Fruit fly (Drosophila melanogaster) whole organism, pupa: ENCODE data around the gene CG13599.
A peak's percentile ranks its signal among the peaks of the same experiment; 100 is the strongest.

ENCODE experiments used
- CG10348 ChIP-seq: fragments of 200-800 bp; sonication (Bioruptor generic); IDR thresholded peaks from 2 replicates; pipeline ENCODE4 v1.3.6; 2022; ENCODE audit warnings: missing biosample characterization, missing genetic modification characterization
- CG12605 ChIP-seq: fragments of 200-800 bp; sonication (Bioruptor generic); IDR thresholded peaks from 2 replicates; pipeline ENCODE4 v1.3.6; 2022; ENCODE audit warnings: missing biosample characterization, missing genetic modification characterization
- CG13204 ChIP-seq: fragments of 200-800 bp; sonication (Bioruptor generic); optimal IDR thresholded peaks from 2 replicates; lab custom pipeline; 2018; ENCODE audit warnings: missing biosample characterization, mild to moderate bottlenecking, missing genetic modification characterization, moderate library complexity
- CG14655 ChIP-seq: fragments of 200-800 bp; sonication (Bioruptor generic); optimal IDR thresholded peaks from 3 replicates; lab custom pipeline; 2017; ENCODE audit warnings: mild to moderate bottlenecking, missing biosample characterization, missing genetic modification reagents, missing genetic modification characterization
- CG15710 ChIP-seq: fragments of 200-800 bp; sonication (Bioruptor generic); optimal IDR thresholded peaks from 2 replicates; lab custom pipeline; 2018; ENCODE audit warnings: missing biosample characterization, mild to moderate bottlenecking, missing genetic modification characterization, moderate library complexity
- CG17806 ChIP-seq: fragments of 200-800 bp; sonication (Bioruptor generic); optimal IDR thresholded peaks from 2 replicates; lab custom pipeline; 2018; ENCODE audit warnings: missing biosample characterization, mild to moderate bottlenecking, missing genetic modification characterization, moderate library complexity
- CG32121 ChIP-seq: fragments of 200-800 bp; sonication (Bioruptor generic); IDR thresholded peaks from 2 replicates; pipeline ENCODE4 v1.3.6; 2022; ENCODE audit warnings: missing biosample characterization, missing genetic modification characterization
- CG34367 ChIP-seq: fragments of 200-800 bp; sonication (Bioruptor generic); optimal IDR thresholded peaks from 2 replicates; lab custom pipeline; 2018; ENCODE audit warnings: missing biosample characterization, mild to moderate bottlenecking, missing genetic modification characterization
- CG4496 ChIP-seq: fragments of 200-800 bp; sonication (Bioruptor generic); IDR thresholded peaks from 3 replicates; pipeline ENCODE4 v1.3.6; 2022; ENCODE audit warnings: missing biosample characterization, missing genetic modification characterization
- CG8159 ChIP-seq: fragments of 200-800 bp; sonication (Bioruptor generic); optimal IDR thresholded peaks from 3 replicates; lab custom pipeline; 2018; ENCODE audit warnings: missing biosample characterization, mild to moderate bottlenecking, missing genetic modification characterization, moderate library complexity
- CG8301 ChIP-seq: fragments of 200-800 bp; sonication (Bioruptor generic); optimal IDR thresholded peaks from 2 replicates; lab custom pipeline; 2018; ENCODE audit warnings: missing biosample characterization, mild to moderate bottlenecking, missing genetic modification characterization
- CG9948 ChIP-seq: fragments of 200-800 bp; sonication (Bioruptor generic); optimal IDR thresholded peaks from 2 replicates; lab custom pipeline; 2018; ENCODE audit warnings: missing biosample characterization, mild to moderate bottlenecking, missing genetic modification characterization, moderate library complexity
- D1 ChIP-seq: fragments of 200-800 bp; sonication (Bioruptor generic); optimal IDR thresholded peaks from 2 replicates; lab custom pipeline; 2018; ENCODE audit warnings: missing biosample characterization, mild to moderate bottlenecking, missing genetic modification characterization, moderate library complexity
- EcR ChIP-seq: fragments of 200-800 bp; sonication (Bioruptor generic); optimal IDR thresholded peaks from 3 replicates; lab custom pipeline; 2019; ENCODE audit warnings: missing biosample characterization, missing genetic modification characterization, mild to moderate bottlenecking, moderate library complexity, missing genetic modification reagents
- Ets98B ChIP-seq: fragments of 200-800 bp; sonication (Bioruptor generic); IDR thresholded peaks from 2 replicates; pipeline ENCODE4 v1.3.6; 2022; ENCODE audit warnings: missing biosample characterization, missing genetic modification characterization
- Pif1A ChIP-seq: fragments of 200-800 bp; sonication (Bioruptor generic); optimal IDR thresholded peaks from 3 replicates; lab custom pipeline; 2016; ENCODE audit warnings: missing biosample characterization, missing genetic modification characterization
- Pif1B ChIP-seq: fragments of 200-800 bp; sonication (Bioruptor generic); optimal IDR thresholded peaks from 3 replicates; lab custom pipeline; 2016; ENCODE audit warnings: missing biosample characterization, missing genetic modification characterization
- Snoo ChIP-seq: fragments of 200-800 bp; sonication (Bioruptor generic); optimal IDR thresholded peaks from 3 replicates; lab custom pipeline; 2017; ENCODE audit warnings: missing biosample characterization, mild to moderate bottlenecking, missing genetic modification characterization, inconsistent platforms
- fd96Ca ChIP-seq: fragments of 200-800 bp; sonication (Bioruptor generic); IDR thresholded peaks from 3 replicates; pipeline ENCODE4 v1.3.6; 2022; ENCODE audit warnings: missing biosample characterization, missing genetic modification characterization
- gl ChIP-seq: fragments of 200-800 bp; sonication (Bioruptor generic); optimal IDR thresholded peaks from 2 replicates; lab custom pipeline; 2018; ENCODE audit warnings: missing biosample characterization, mild to moderate bottlenecking, missing genetic modification characterization
- rn ChIP-seq: fragments of 200-800 bp; sonication (Bioruptor generic); IDR thresholded peaks from 2 replicates; pipeline ENCODE4 v1.3.6; 2022; ENCODE audit warnings: missing biosample characterization, missing genetic modification characterization

The CG13599 gene

dm6 chr3R:23911073-23911690, 20.3 kb upstream of the CG13599 start:
- TF ChIP-seq CG10348 (GFP tag; lab: Robert Waterston, UW): no peak
- TF ChIP-seq EcR (GFP tag; lab: Kevin White, UChicago): peak; percentile 77

dm6 chr3R:23912349-23912748, 19.1 kb upstream of the CG13599 start:
- TF ChIP-seq gl (tag; lab: Kevin White, UChicago) (no peak), EcR (GFP tag; lab: Kevin White, UChicago) (peak; percentile 36), CG13204 (peak; percentile 45), Pif1B (GFP tag; lab: Kevin White, UChicago) (no peak)
- TF ChIP-seq, all 21 proteins: peak for 2

- TF ChIP-seq Snoo (tag; lab: Kevin White, UChicago) (no peak), D1 (tag; lab: Kevin White, UChicago) (no peak), EcR (GFP tag; lab: Kevin White, UChicago) (no peak), CG15710 (no peak), CG8301 (no peak), Pif1B (GFP tag; lab: Kevin White, UChicago) (no peak), Pif1A (GFP tag; lab: Kevin White, UChicago) (no peak), CG13204 (no peak)
Measured at dm6 chr3R:23914415-23915041, 16.9 kb upstream of the CG13599 start.

dm6 chr3R:23915042-23915428, 16.4 kb upstream of the CG13599 start:
- TF ChIP-seq rn (GFP tag; lab: Robert Waterston, UW) (peak; percentile 49), CG9948 (tag; lab: Kevin White, UChicago) (peak; percentile 94), CG17806 (tag; lab: Kevin White, UChicago) (peak; percentile 96), Snoo (tag; lab: Kevin White, UChicago) (peak; percentile 95), CG8159 (peak; percentile 97), EcR (GFP tag; lab: Kevin White, UChicago) (peak; percentile 88), CG14655 (peak; percentile 78), CG8301 (peak; percentile 66), CG15710 (peak; percentile 98), gl (tag; lab: Kevin White, UChicago) (peak; percentile 91), CG10348 (GFP tag; lab: Robert Waterston, UW) (no peak), CG32121 (no peak), CG4496 (GFP tag; lab: Robert Waterston, UW) (peak; percentile 86), fd96Ca (GFP tag; lab: Robert Waterston, UW) (peak; percentile 34; the same call in 1 of the 3 replicates), CG13204 (peak; percentile 94), Pif1B (GFP tag; lab: Kevin White, UChicago) (peak; percentile 95), CG34367 (tag; lab: Kevin White, UChicago) (peak; percentile 96), CG12605 (GFP tag; lab: Robert Waterston, UW) (peak; percentile 73), Pif1A (GFP tag; lab: Kevin White, UChicago) (peak; percentile 95), D1 (tag; lab: Kevin White, UChicago) (peak; percentile 93), Ets98B (GFP tag; lab: Robert Waterston, UW) (peak; percentile 45; the same call in 1 of the 2 replicates)
- TF ChIP-seq, all 21 proteins: peak for 19

- TF ChIP-seq Snoo (tag; lab: Kevin White, UChicago) (peak; percentile 82), CG13204 (peak; percentile 62), gl (tag; lab: Kevin White, UChicago) (peak; percentile 78), fd96Ca (GFP tag; lab: Robert Waterston, UW) (peak; percentile 70), CG34367 (tag; lab: Kevin White, UChicago) (peak; percentile 90), CG15710 (peak; percentile 91), Pif1A (GFP tag; lab: Kevin White, UChicago) (peak; percentile 88), CG12605 (GFP tag; lab: Robert Waterston, UW) (no peak; the same call in 1 of the 2 replicates), CG8159 (peak; percentile 94), CG17806 (tag; lab: Kevin White, UChicago) (peak; percentile 93), D1 (tag; lab: Kevin White, UChicago) (peak; percentile 82), CG10348 (GFP tag; lab: Robert Waterston, UW) (no peak), Pif1B (GFP tag; lab: Kevin White, UChicago) (peak; percentile 75), CG9948 (tag; lab: Kevin White, UChicago) (peak; percentile 92), CG14655 (peak; percentile 83), CG4496 (GFP tag; lab: Robert Waterston, UW) (peak; percentile 61; the same call in 2 of the 3 replicates), EcR (GFP tag; lab: Kevin White, UChicago) (no peak), CG32121 (no peak), Ets98B (GFP tag; lab: Robert Waterston, UW) (peak; percentile 38; the same call in 1 of the 2 replicates), rn (GFP tag; lab: Robert Waterston, UW) (0 out of 2 replicates have a peak, but pooled peaks have one; percentile 27), CG8301 (peak; percentile 78)
- TF ChIP-seq, all 21 proteins: peak for 17
Measured at dm6 chr3R:23915967-23916366, 15.5 kb upstream of the CG13599 start.

- TF ChIP-seq CG8159 (no peak), CG4496 (GFP tag; lab: Robert Waterston, UW) (no peak), CG32121 (no peak), CG8301 (no peak), CG34367 (tag; lab: Kevin White, UChicago) (no peak), CG17806 (tag; lab: Kevin White, UChicago) (no peak), gl (tag; lab: Kevin White, UChicago) (peak; percentile 5), Snoo (tag; lab: Kevin White, UChicago) (no peak)
Measured at dm6 chr3R:23919366-23919765, 12.1 kb upstream of the CG13599 start.
